Worm (Caenorhabditis elegans) whole organism, mixed stage, embryonic: ENCODE measurements around the gene C55A6.4.

Experiments used
- bed-3 ChIP-seq: fragments of 200-800 bp; sonication (Bioruptor generic); optimal IDR thresholded peaks from 3 replicates; lab custom pipeline; 2018; ENCODE audit warnings: mild to moderate bottlenecking, missing genetic modification characterization, moderate library complexity, missing compliant biosample characterization
- ceh-43 ChIP-seq: fragments of 200-800 bp; sonication (Bioruptor generic); optimal IDR thresholded peaks from 2 replicates; lab custom pipeline; 2018; ENCODE audit warnings: mild to moderate bottlenecking, missing genetic modification characterization, moderate library complexity, missing compliant biosample characterization
- elt-1 ChIP-seq: sonication (generic microtip); optimal IDR thresholded peaks from 2 replicates; lab custom pipeline; 2017; ENCODE audit warnings: missing genetic modification characterization, mild to moderate bottlenecking, missing compliant biosample characterization, antibody characterized with exemption, moderate library complexity, borderline replicate concordance; ENCODE audit not compliant: insufficient read depth
- flh-1 ChIP-seq: fragments of 200-800 bp; sonication (Bioruptor generic); optimal IDR thresholded peaks from 2 replicates; lab custom pipeline; 2018; ENCODE audit warnings: mild to moderate bottlenecking, missing genetic modification characterization, moderate library complexity, missing compliant biosample characterization
- nhr-12 ChIP-seq: fragments of 150-350 bp; optimal IDR thresholded peaks from 2 replicates; lab custom pipeline; 2014; ENCODE audit warnings: missing biosample characterization, missing genetic modification characterization
- nhr-76 ChIP-seq: sonication (generic microtip); optimal IDR thresholded peaks from 2 replicates; lab custom pipeline; 2017; ENCODE audit warnings: missing biosample characterization, missing genetic modification characterization
- pha-4 ChIP-seq: fragments of 150-350 bp; optimal IDR thresholded peaks from 2 replicates; lab custom pipeline; 2018; ENCODE audit warnings: missing biosample characterization, missing genetic modification reagents, missing genetic modification characterization
- sptf-1 ChIP-seq: sonication (generic microtip); optimal IDR thresholded peaks from 2 replicates; lab custom pipeline; 2017; ENCODE audit warnings: mild to moderate bottlenecking, missing genetic modification characterization, moderate library complexity, missing compliant biosample characterization
- unc-39 ChIP-seq: fragments of 150-350 bp; optimal IDR thresholded peaks from 2 replicates; lab custom pipeline; 2014; ENCODE audit warnings: missing biosample characterization, missing genetic modification characterization
- unc-62 ChIP-seq: fragments of 150-350 bp; optimal IDR thresholded peaks from 2 replicates; lab custom pipeline; 2014; ENCODE audit warnings: missing biosample characterization, missing genetic modification reagents, missing genetic modification characterization
- ztf-11 ChIP-seq: fragments of 150-350 bp; optimal IDR thresholded peaks from 2 replicates; lab custom pipeline; 2014; ENCODE audit warnings: missing biosample characterization, missing genetic modification characterization

The C55A6.4 gene

ce11 chrV:11470210-11470713, 47.4 kb downstream of the C55A6.4 start, which contains the start of gene aat-6:
TSS of gene aat-6 (minus strand) at chrV:11470663.
- no peak for TF ChIP-seq bed-3 (GFP tag; lab: Kevin White, UChicago)
- no peak for TF ChIP-seq ceh-43 (GFP tag; lab: Kevin White, UChicago)
- TF ChIP-seq pha-4: no peak
- no peak for TF ChIP-seq flh-1
- TF ChIP-seq elt-1 (tag; lab: Kevin White, UChicago): no peak
- no peak for TF ChIP-seq unc-39 (tag; lab: Kevin White, UChicago)
- no peak for TF ChIP-seq nhr-76 (tag; lab: Kevin White, UChicago)
- no peak for TF ChIP-seq sptf-1 (tag; lab: Kevin White, UChicago)
- TF ChIP-seq unc-62 (GFP tag; lab: Kevin White, UChicago): no peak
- no peak for TF ChIP-seq ztf-11
- no peak for TF ChIP-seq nhr-12 (tag; lab: Kevin White, UChicago)
